Worm (Caenorhabditis elegans) whole organism, L2 larva: ENCODE data around the gene srh-30.

Experiments
- C34F6.9 ChIP-seq: fragments of 150-350 bp; optimal IDR thresholded peaks from 2 replicates; lab custom pipeline; 2014; ENCODE audit warnings: missing biosample characterization, missing genetic modification characterization
- R02D3.7 ChIP-seq: fragments of 150-350 bp; optimal IDR thresholded peaks from 2 replicates; lab custom pipeline; 2014; ENCODE audit warnings: missing biosample characterization, missing genetic modification characterization
- ZK546.5 ChIP-seq: sonication (generic microtip); optimal IDR thresholded peaks from 2 replicates; lab custom pipeline; 2017; ENCODE audit warnings: missing biosample characterization, missing genetic modification characterization
- aly-2 ChIP-seq: fragments of 150-350 bp; optimal IDR thresholded peaks from 2 replicates; lab custom pipeline; 2014; ENCODE audit warnings: missing biosample characterization, missing genetic modification characterization
- blmp-1 ChIP-seq: sonication (generic microtip); optimal IDR thresholded peaks from 2 replicates; lab custom pipeline; 2017; ENCODE audit warnings: missing genetic modification characterization, mild to moderate bottlenecking, missing compliant biosample characterization, antibody characterized with exemption, moderate library complexity; ENCODE audit not compliant: insufficient read depth
- ceh-82 ChIP-seq: fragments of 150-350 bp; optimal IDR thresholded peaks from 2 replicates; lab custom pipeline; 2014; ENCODE audit warnings: missing biosample characterization, missing genetic modification characterization
- crh-2 ChIP-seq: sonication (generic microtip); optimal IDR thresholded peaks from 2 replicates; lab custom pipeline; 2017; ENCODE audit warnings: missing biosample characterization, missing genetic modification characterization
- egl-27 ChIP-seq: sonication (generic microtip); optimal IDR thresholded peaks from 3 replicates; lab custom pipeline; 2017; ENCODE audit warnings: missing biosample characterization, missing genetic modification reagents, missing genetic modification characterization
- elt-1 ChIP-seq: fragments of 150-350 bp; optimal IDR thresholded peaks from 2 replicates; lab custom pipeline; 2014; ENCODE audit warnings: missing biosample characterization, missing genetic modification characterization
- gmeb-1 ChIP-seq: fragments of 150-350 bp; optimal IDR thresholded peaks from 2 replicates; lab custom pipeline; 2014; ENCODE audit warnings: missing biosample characterization, missing genetic modification characterization
- lin-13 ChIP-seq: fragments of 150-350 bp; optimal IDR thresholded peaks from 2 replicates; lab custom pipeline; 2014; ENCODE audit warnings: missing biosample characterization, missing genetic modification reagents, missing genetic modification characterization
- lsy-2 ChIP-seq, 2 experiments: fragments of 150-350 bp in 1 of 2; sonication (generic microtip) in 1 of 2; optimal IDR thresholded peaks; 2 replicates each; lab custom pipeline; 2014 to 2017; ENCODE audit warnings: missing biosample characterization in 2 of 2, missing genetic modification characterization in 2 of 2
- mab-5 ChIP-seq: fragments of 150-350 bp; optimal IDR thresholded peaks from 2 replicates; lab custom pipeline; 2014; ENCODE audit warnings: missing biosample characterization, missing genetic modification characterization
- mbf-1 ChIP-seq: sonication (generic microtip); optimal IDR thresholded peaks from 2 replicates; lab custom pipeline; 2017; ENCODE audit warnings: missing biosample characterization, missing genetic modification characterization
- mdl-1 ChIP-seq, 2 experiments: fragments of 150-350 bp in 1 of 2; sonication (generic microtip) in 1 of 2; optimal IDR thresholded peaks; 2 replicates each; lab custom pipeline; 2017; ENCODE audit warnings: missing biosample characterization in 2 of 2, missing genetic modification characterization in 2 of 2
- nhr-11 ChIP-seq: fragments of 150-350 bp; optimal IDR thresholded peaks from 2 replicates; lab custom pipeline; 2014; ENCODE audit warnings: missing biosample characterization, missing genetic modification characterization
- nhr-21 ChIP-seq: fragments of 150-350 bp; optimal IDR thresholded peaks from 2 replicates; lab custom pipeline; 2014; ENCODE audit warnings: missing biosample characterization, missing genetic modification characterization
- nhr-237 ChIP-seq: fragments of 150-350 bp; optimal IDR thresholded peaks from 2 replicates; lab custom pipeline; 2014; ENCODE audit warnings: missing biosample characterization, missing genetic modification characterization
- nhr-25 ChIP-seq: fragments of 150-350 bp; sonication (generic microtip); optimal IDR thresholded peaks from 3 replicates; lab custom pipeline; 2014; ENCODE audit warnings: missing biosample characterization, missing genetic modification characterization
- sma-9 ChIP-seq, 2 experiments: fragments of 150-350 bp in 1 of 2; sonication (generic microtip) in 1 of 2; optimal IDR thresholded peaks; 2 replicates each; lab custom pipeline; 2014 to 2016; ENCODE audit warnings: missing genetic modification characterization in 2 of 2, mild to moderate bottlenecking in 1 of 2, missing biosample characterization in 1 of 2, missing compliant biosample characterization in 1 of 2, missing genetic modification reagents in 1 of 2, moderate library complexity in 1 of 2
- unc-55 ChIP-seq: fragments of 150-350 bp; sonication (generic microtip); optimal IDR thresholded peaks from 3 replicates; lab custom pipeline; 2014; ENCODE audit warnings: missing biosample characterization, missing genetic modification reagents, missing genetic modification characterization
- zag-1 ChIP-seq: fragments of 150-350 bp; optimal IDR thresholded peaks from 2 replicates; lab custom pipeline; 2014; ENCODE audit warnings: missing biosample characterization, missing genetic modification characterization
- ztf-4 ChIP-seq: fragments of 150-350 bp; optimal IDR thresholded peaks from 2 replicates; lab custom pipeline; 2014; ENCODE audit warnings: missing biosample characterization, missing genetic modification characterization

srh-30 gene

DNA sequence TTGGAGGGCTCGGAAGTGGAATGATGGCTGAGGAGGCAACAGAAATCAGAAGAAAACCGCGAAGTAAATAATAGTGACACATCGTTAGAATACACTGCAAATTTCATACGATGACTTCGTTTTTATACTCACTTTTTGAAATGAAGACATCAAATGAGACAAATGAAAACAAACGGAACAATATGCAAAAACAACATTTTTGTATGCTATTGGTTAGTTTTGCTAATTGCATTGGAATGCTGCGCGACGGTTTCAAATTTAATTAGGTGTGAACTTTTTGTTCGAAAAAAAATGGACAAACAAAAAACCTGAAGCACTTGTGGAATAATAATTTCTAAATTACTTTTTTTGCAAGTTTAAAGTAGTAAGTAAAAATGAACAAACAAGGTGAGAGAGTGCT is 38.5 kb downstream of the srh-30 start, which contains the start of gene grl-8:
Gene grl-8, minus strand, starts transcription at position 101 of the 400 bp plus-strand sequence.
- TF ChIP-seq mbf-1 (tag; lab: Kevin White, UChicago) = no peak
- TF ChIP-seq, all 48 proteins: peak for 0

DNA sequence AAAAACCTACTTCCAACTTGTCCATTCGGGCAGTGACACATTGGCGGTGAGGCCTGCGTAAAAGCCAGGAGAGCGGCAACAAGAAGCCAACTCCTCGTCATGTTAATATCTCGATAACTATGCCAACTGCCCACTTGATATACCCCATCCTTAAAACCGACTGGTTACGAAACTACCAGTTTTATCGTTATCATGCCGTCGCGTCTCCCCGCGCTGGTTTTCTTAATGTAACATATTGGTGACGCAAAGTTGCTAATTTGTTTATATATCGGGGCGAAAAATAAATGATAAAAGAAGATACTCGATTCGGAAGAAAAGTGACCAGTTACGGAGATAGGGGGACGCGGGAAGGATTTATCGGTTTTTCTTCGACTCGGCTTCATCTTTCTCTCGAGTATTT is 40.0 kb downstream of the srh-30 start, which contains the start of gene grl-9:
Gene grl-9, minus strand, starts transcription at position 101 of the 400 bp plus-strand sequence.
- TF ChIP-seq nhr-11 (tag; lab: Kevin White, UChicago) = no peak
- TF ChIP-seq, all 48 proteins: peak for 0

DNA sequence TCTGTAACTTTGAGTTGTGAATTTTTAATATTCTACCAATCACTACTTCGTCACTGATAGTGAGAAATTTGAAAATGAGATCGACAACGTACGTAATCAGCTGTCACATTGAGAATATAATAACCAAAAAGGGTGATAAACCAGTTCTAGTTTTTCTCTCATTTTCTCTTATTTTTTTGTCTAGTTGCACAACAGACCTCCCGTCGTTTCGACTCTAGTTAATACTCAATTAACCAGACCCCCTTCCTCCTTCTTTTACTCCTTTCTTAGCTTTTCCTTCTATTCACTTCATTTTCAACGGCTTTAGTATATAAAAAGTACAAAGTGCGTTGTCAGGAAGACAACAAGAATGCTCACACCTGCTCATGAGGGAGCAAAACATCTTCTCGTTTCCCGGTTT is 44.3 kb downstream of the srh-30 start, which contains the start of gene ZC487.1:
Gene ZC487.1, plus strand, starts transcription at position 301 of the 400 bp plus-strand sequence.
- no peak for TF ChIP-seq egl-27 (tag; lab: Kevin White, UChicago)
- TF ChIP-seq nhr-21 = no peak
- no peak for TF ChIP-seq ceh-82 (tag; lab: Kevin White, UChicago)
- TF ChIP-seq crh-2 (tag; lab: Kevin White, UChicago) = no peak
- no peak for TF ChIP-seq elt-1
- TF ChIP-seq C34F6.9 (tag; lab: Kevin White, UChicago) = no peak
- TF ChIP-seq nhr-25 (tag; lab: Kevin White, UChicago) = no peak
- TF ChIP-seq ZK546.5 (tag; lab: Kevin White, UChicago) = no peak
- TF ChIP-seq nhr-237 (tag; lab: Kevin White, UChicago) = no peak
- TF ChIP-seq lsy-2 (tag; optimal IDR thresholded peaks at IDR 0.05; lab: Kevin White, UChicago) = no peak
- no peak for TF ChIP-seq R02D3.7

DNA sequence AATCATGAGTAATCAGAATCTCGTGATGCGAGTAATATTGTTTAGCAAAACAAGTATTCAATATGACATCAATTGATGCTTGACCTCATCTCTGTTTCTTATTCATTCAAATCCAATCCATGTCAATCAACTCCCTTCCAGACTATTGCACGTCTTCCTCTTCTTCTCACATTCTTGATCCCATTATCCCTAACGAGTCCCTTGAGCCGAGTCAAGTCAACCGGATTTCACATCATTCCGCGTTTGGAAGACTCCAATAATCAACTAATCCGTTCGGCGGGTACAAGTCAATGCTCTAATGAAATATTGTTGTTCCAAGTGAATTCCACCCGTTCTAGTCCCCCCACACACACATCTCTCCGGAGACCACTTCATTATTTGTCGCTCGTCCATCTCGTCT is 45.3 kb downstream of the srh-30 start:
- TF ChIP-seq mab-5 (tag; lab: Kevin White, UChicago) (peak; percentile 11), ZK546.5 (tag; lab: Kevin White, UChicago) (no peak), sma-9 (GFP tag; optimal IDR thresholded peaks at IDR 0.05; lab: Kevin White, UChicago) (peak; percentile 1), sma-9 (tag; optimal IDR thresholded peaks at IDR 0.05; lab: Kevin White, UChicago) (no peak)

DNA sequence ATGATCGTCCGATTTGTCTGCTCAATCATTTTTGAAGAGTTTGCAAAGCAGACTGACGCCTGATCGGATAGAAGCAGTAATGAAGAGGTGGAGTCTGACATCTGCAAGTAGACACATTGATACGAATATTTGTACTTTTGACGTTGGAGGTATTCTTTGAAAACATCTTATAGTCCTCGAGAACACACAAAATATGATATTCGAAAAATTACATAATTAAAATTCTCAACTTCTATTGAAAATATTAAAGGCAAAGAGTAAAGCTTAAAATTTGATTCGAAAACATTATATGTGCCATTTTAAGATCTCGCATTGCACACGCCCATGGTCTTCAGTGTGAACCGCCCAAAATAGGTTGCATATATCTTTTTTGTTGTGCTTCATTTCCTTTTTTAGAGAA is 49.2 kb downstream of the srh-30 start, which contains the start of gene ZC487.2:
Gene ZC487.2, minus strand, starts transcription at position 101 of the 400 bp plus-strand sequence.
- TF ChIP-seq nhr-25 (tag; lab: Kevin White, UChicago) (no peak), ztf-4 (tag; lab: Kevin White, UChicago) (no peak), mdl-1 (tag; optimal IDR thresholded peaks at IDR 0.05; lab: Kevin White, UChicago) (no peak), gmeb-1 (no peak), aly-2 (tag; lab: Kevin White, UChicago) (no peak), zag-1 (tag; lab: Kevin White, UChicago) (no peak), lin-13 (GFP tag; lab: Kevin White, UChicago) (no peak), blmp-1 (tag; lab: Kevin White, UChicago) (no peak), lsy-2 (tag; optimal IDR thresholded peaks at IDR 0.05; lab: Kevin White, UChicago) (no peak), unc-55 (no peak), ZK546.5 (tag; lab: Kevin White, UChicago) (no peak), sma-9 (GFP tag; optimal IDR thresholded peaks at IDR 0.05; lab: Kevin White, UChicago) (no peak), sma-9 (tag; optimal IDR thresholded peaks at IDR 0.05; lab: Kevin White, UChicago) (no peak), R02D3.7 (no peak), nhr-21 (no peak)
